Fruit fly (Drosophila melanogaster) whole organism, embryonic: Measurements from ENCODE around the gene cass.

ENCODE experiments used
- Adf1 ChIP-seq: fragments of 200-800 bp; sonication (Bioruptor generic); IDR thresholded peaks from 2 replicates; pipeline ENCODE4 v1.3.6; 2022; ENCODE audit warnings: missing biosample characterization, missing genetic modification characterization
- Bdp1 ChIP-seq: fragments of 200-800 bp; sonication (Bioruptor generic); optimal IDR thresholded peaks from 3 replicates; lab custom pipeline; 2016; ENCODE audit warnings: missing biosample characterization, missing genetic modification characterization
- CG15696 ChIP-seq: fragments of 200-800 bp; sonication (Bioruptor generic); optimal IDR thresholded peaks from 2 replicates; lab custom pipeline; 2019; ENCODE audit warnings: missing biosample characterization, mild to moderate bottlenecking, missing genetic modification characterization, moderate library complexity
- CG1832 ChIP-seq: fragments of 200-800 bp; sonication (Bioruptor generic); optimal IDR thresholded peaks from 2 replicates; lab custom pipeline; 2017; ENCODE audit warnings: missing biosample characterization, mild to moderate bottlenecking, missing genetic modification characterization, inconsistent platforms
- CG18476 ChIP-seq: fragments of 200-800 bp; sonication (Bioruptor generic); optimal IDR thresholded peaks from 2 replicates; lab custom pipeline; 2016; ENCODE audit warnings: missing biosample characterization, mild to moderate bottlenecking, missing genetic modification characterization
- CG18619 ChIP-seq: fragments of 200-800 bp; sonication (Bioruptor generic); optimal IDR thresholded peaks from 3 replicates; lab custom pipeline; 2017; ENCODE audit warnings: missing biosample characterization, mild to moderate bottlenecking, missing genetic modification characterization
- CG2712 ChIP-seq: fragments of 200-800 bp; optimal IDR thresholded peaks from 3 replicates; lab custom pipeline; 2019; ENCODE audit warnings: missing biosample characterization, mild to moderate bottlenecking, missing genetic modification characterization, moderate library complexity
- CG31224 ChIP-seq: fragments of 200-800 bp; sonication (Bioruptor generic); IDR thresholded peaks from 2 replicates; pipeline ENCODE4 v1.3.6; 2022; ENCODE audit warnings: missing biosample characterization, missing genetic modification characterization
- CG3847 ChIP-seq: fragments of 200-800 bp; sonication (Bioruptor generic); IDR thresholded peaks from 2 replicates; pipeline ENCODE4 v1.3.6; 2022; ENCODE audit warnings: missing biosample characterization, missing genetic modification characterization
- CG4360 ChIP-seq: fragments of 200-800 bp; sonication (Bioruptor generic); IDR thresholded peaks from 2 replicates; pipeline ENCODE4 v1.3.6; 2022; ENCODE audit warnings: missing biosample characterization, missing genetic modification characterization
- CG4707 ChIP-seq: fragments of 200-800 bp; sonication (Bioruptor generic); optimal IDR thresholded peaks from 2 replicates; lab custom pipeline; 2018; ENCODE audit warnings: missing biosample characterization, mild to moderate bottlenecking, missing genetic modification characterization, moderate library complexity
- CG6272 ChIP-seq: fragments of 200-800 bp; sonication (Bioruptor generic); IDR thresholded peaks from 2 replicates; pipeline ENCODE4 v1.3.6; 2022; ENCODE audit warnings: missing biosample characterization, missing genetic modification characterization
- CG6654 ChIP-seq: fragments of 200-800 bp; sonication (Bioruptor generic); optimal IDR thresholded peaks from 2 replicates; lab custom pipeline; 2017; ENCODE audit warnings: missing biosample characterization, mild to moderate bottlenecking, missing genetic modification characterization
- Hand ChIP-seq: fragments of 200-800 bp; sonication (Bioruptor generic); optimal IDR thresholded peaks from 2 replicates; lab custom pipeline; 2017; ENCODE audit warnings: mild to moderate bottlenecking, missing biosample characterization, missing genetic modification reagents, missing genetic modification characterization
- Hr3 ChIP-seq: fragments of 200-800 bp; sonication (Bioruptor generic); optimal IDR thresholded peaks from 3 replicates; lab custom pipeline; 2016; ENCODE audit warnings: missing biosample characterization, missing genetic modification characterization
- Nf-YB ChIP-seq: fragments of 200-800 bp; sonication (Bioruptor generic); optimal IDR thresholded peaks from 3 replicates; lab custom pipeline; 2019; ENCODE audit warnings: missing biosample characterization, mild to moderate bottlenecking, missing genetic modification characterization, moderate library complexity
- Oli ChIP-seq: fragments of 200-800 bp; sonication (Bioruptor generic); optimal IDR thresholded peaks from 2 replicates; lab custom pipeline; 2018; ENCODE audit warnings: missing biosample characterization, mild to moderate bottlenecking, missing genetic modification characterization, moderate library complexity
- PHDP ChIP-seq: fragments of 200-800 bp; sonication (Bioruptor generic); optimal IDR thresholded peaks from 3 replicates; lab custom pipeline; 2018; ENCODE audit warnings: missing biosample characterization, mild to moderate bottlenecking, missing genetic modification characterization, moderate library complexity
- Sry-β ChIP-seq: fragments of 200-800 bp; sonication (Bioruptor generic); optimal IDR thresholded peaks from 2 replicates; lab custom pipeline; 2018; ENCODE audit warnings: missing biosample characterization, mild to moderate bottlenecking, missing genetic modification characterization, moderate library complexity
- TFAM ChIP-seq: fragments of 200-800 bp; sonication (Bioruptor generic); optimal IDR thresholded peaks from 2 replicates; lab custom pipeline; 2017; ENCODE audit warnings: missing biosample characterization, missing genetic modification characterization, inconsistent platforms
- Trl ChIP-seq, 3 experiments: fragments of >200 bp in 2 of 3; fragments of 200-800 bp in 1 of 3; sonication (Bioruptor generic) in 1 of 3; optimal IDR thresholded peaks; 2 replicates in 1 of 3; 3 replicates in 2 of 3; lab custom pipeline; 2016 to 2017; ENCODE audit warnings: missing biosample characterization in 1 of 3, missing genetic modification characterization in 1 of 3
- Xbp1 ChIP-seq: fragments of 200-800 bp; sonication (Bioruptor generic); optimal IDR thresholded peaks from 3 replicates; lab custom pipeline; 2016; ENCODE audit warnings: missing biosample characterization, mild to moderate bottlenecking, missing genetic modification characterization
- ci ChIP-seq: fragments of 200-800 bp; sonication (Bioruptor generic); IDR thresholded peaks from 3 replicates; pipeline ENCODE4 v1.3.6; 2022; ENCODE audit warnings: missing biosample characterization, missing genetic modification characterization
- dpn ChIP-seq, 2 experiments: fragments of 200-800 bp; sonication (Bioruptor generic); optimal IDR thresholded peaks; 3 replicates each; lab custom pipeline; 2016; ENCODE audit warnings: missing biosample characterization in 2 of 2, missing genetic modification characterization in 2 of 2
- esg ChIP-seq: fragments of 200-800 bp; sonication (Bioruptor generic); conservative IDR thresholded peaks from 2 replicates; pipeline ENCODE4 v1.3.6; 2022; ENCODE audit warnings: missing biosample characterization, missing genetic modification characterization
- exex ChIP-seq: fragments of 200-800 bp; sonication (Bioruptor generic); optimal IDR thresholded peaks from 4 replicates; lab custom pipeline; 2018; ENCODE audit warnings: missing biosample characterization, mild to moderate bottlenecking, missing genetic modification characterization, moderate library complexity
- gro ChIP-seq: fragments of 200-800 bp; sonication (Bioruptor generic); optimal IDR thresholded peaks from 2 replicates; lab custom pipeline; 2016; ENCODE audit warnings: missing biosample characterization, missing genetic modification characterization
- gsb-n ChIP-seq: fragments of 200-800 bp; sonication (Bioruptor generic); optimal IDR thresholded peaks from 3 replicates; lab custom pipeline; 2018; ENCODE audit warnings: missing biosample characterization, mild to moderate bottlenecking, missing genetic modification characterization
- h ChIP-seq: fragments of >200 bp; optimal IDR thresholded peaks from 2 replicates; lab custom pipeline; 2017
- hb ChIP-seq: fragments of 200-800 bp; sonication (Bioruptor generic); IDR thresholded peaks from 3 replicates; pipeline ENCODE4 v1.3.6; 2022; ENCODE audit warnings: missing biosample characterization, missing genetic modification characterization; ENCODE audit not compliant: partially characterized antibody
- hbn ChIP-seq: fragments of 200-800 bp; sonication (Bioruptor generic); IDR thresholded peaks from 2 replicates; pipeline ENCODE4 v1.3.6; 2022; ENCODE audit warnings: missing biosample characterization, missing genetic modification characterization; ENCODE audit not compliant: partially characterized antibody
- insv ChIP-seq, 2 experiments: fragments of 200-800 bp; sonication (Bioruptor generic); optimal IDR thresholded peaks; 3 replicates each; lab custom pipeline; 2016 to 2018; ENCODE audit warnings: missing biosample characterization in 2 of 2, missing genetic modification characterization in 2 of 2
- kay ChIP-seq: fragments of 200-800 bp; sonication (Bioruptor generic); optimal IDR thresholded peaks from 2 replicates; lab custom pipeline; 2016; ENCODE audit warnings: missing biosample characterization, missing genetic modification characterization
- ken ChIP-seq: fragments of 200-800 bp; sonication (Bioruptor generic); IDR thresholded peaks from 3 replicates; pipeline ENCODE4 v1.3.6; 2022; ENCODE audit warnings: missing biosample characterization, missing genetic modification characterization
- lmd ChIP-seq: fragments of 200-800 bp; sonication (Bioruptor generic); IDR thresholded peaks from 2 replicates; pipeline ENCODE4 v1.3.6; 2022; ENCODE audit warnings: missing biosample characterization, missing genetic modification characterization
- phol ChIP-seq: fragments of 200-800 bp; sonication (Bioruptor generic); optimal IDR thresholded peaks from 3 replicates; lab custom pipeline; 2018; ENCODE audit warnings: missing biosample characterization, mild to moderate bottlenecking, missing genetic modification characterization, moderate library complexity
- tgo ChIP-seq: fragments of 200-800 bp; sonication (Bioruptor generic); IDR thresholded peaks from 3 replicates; pipeline ENCODE4 v1.3.6; 2022; ENCODE audit warnings: missing biosample characterization, missing genetic modification characterization
- tna ChIP-seq: fragments of 200-800 bp; sonication (Bioruptor generic); IDR thresholded peaks from 2 replicates; pipeline ENCODE4 v1.3.6; 2022; ENCODE audit warnings: missing biosample characterization, missing genetic modification characterization; ENCODE audit not compliant: partially characterized antibody
- tup ChIP-seq: fragments of 200-800 bp; sonication (Bioruptor generic); optimal IDR thresholded peaks from 2 replicates; lab custom pipeline; 2016; ENCODE audit warnings: missing biosample characterization, mild to moderate bottlenecking, missing genetic modification characterization, moderate library complexity
- unc-4 ChIP-seq: fragments of 200-800 bp; sonication (Bioruptor generic); IDR thresholded peaks from 2 replicates; pipeline ENCODE4 v1.3.6; 2022; ENCODE audit warnings: missing biosample characterization, missing genetic modification characterization; ENCODE audit not compliant: partially characterized antibody
- vnd ChIP-seq: fragments of 200-800 bp; sonication (Bioruptor generic); IDR thresholded peaks from 3 replicates; pipeline ENCODE4 v1.3.6; 2022; ENCODE audit warnings: missing biosample characterization, missing genetic modification characterization; ENCODE audit not compliant: partially characterized antibody

Gene cass

DNA sequence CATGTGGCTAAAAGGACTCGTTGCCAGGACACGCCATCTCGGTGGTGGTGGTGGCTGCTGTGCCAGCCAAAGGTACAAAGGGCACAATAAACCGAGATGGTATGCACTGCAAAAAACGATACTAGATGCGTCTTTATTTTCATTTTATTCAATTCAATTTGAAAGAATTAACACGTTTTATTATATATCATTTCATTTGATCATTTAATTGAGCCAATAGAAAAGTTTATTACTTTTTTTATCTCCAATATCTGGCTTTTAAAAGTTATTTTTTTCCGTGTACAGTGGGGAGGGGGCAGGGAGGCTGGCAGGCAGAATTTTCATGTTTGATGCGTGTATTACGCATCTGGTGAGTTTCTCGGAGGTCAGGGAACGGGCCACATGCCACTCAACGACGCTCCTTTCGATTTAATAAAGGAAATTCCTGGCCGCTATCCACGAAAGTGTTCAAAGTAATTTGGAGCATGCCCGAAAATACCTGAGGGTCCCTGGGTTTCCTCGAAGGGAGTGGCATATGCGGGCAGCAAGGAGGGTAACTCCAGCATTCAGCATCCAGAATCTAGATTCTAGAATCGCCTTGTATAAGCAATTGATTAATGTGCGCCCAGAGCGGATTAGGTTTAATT, 36.5 kb upstream of the cass start (continued):
- TF ChIP-seq CG4707 (GFP tag; lab: Kevin White, UChicago) (peak; percentile 72), Hand (GFP tag; lab: Kevin White, UChicago) (peak; percentile 83), tup (GFP tag; lab: Kevin White, UChicago) (peak; percentile 67), h (lab: Kevin White, UChicago) (no peak), Hr3 (peak; percentile 86), dpn (GFP tag; optimal IDR thresholded peaks at IDR 0.05; lab: Kevin White, UChicago) (no peak), hbn (GFP tag; lab: Robert Waterston, UW) (no peak), ci (GFP tag; lab: Robert Waterston, UW) (peak; percentile 88), kay (GFP tag; lab: Kevin White, UChicago) (no peak), Bdp1 (GFP tag; lab: Kevin White, UChicago) (peak; percentile 59), Trl (optimal IDR thresholded peaks at IDR 0.05; lab: Kevin White, UChicago) (no peak), Trl (GFP tag; optimal IDR thresholded peaks at IDR 0.05; lab: Kevin White, UChicago) (peak; percentile 74), Adf1 (GFP tag; lab: Robert Waterston, UW) (peak; percentile 44; the same call in 1 of the 2 replicates), exex (tag; lab: Kevin White, UChicago) (peak; percentile 67), ken (GFP tag; lab: Robert Waterston, UW) (peak; percentile 80), Oli (tag; lab: Kevin White, UChicago) (peak; percentile 88), CG1832 (GFP tag; lab: Kevin White, UChicago) (no peak), Sry-β (GFP tag; lab: Kevin White, UChicago) (peak; percentile 39), CG6272 (peak; percentile 77), esg (GFP tag; lab: Robert Waterston, UW) (peak; percentile 72), CG6654 (GFP tag; lab: Kevin White, UChicago) (peak; percentile 63), CG18476 (peak; percentile 82), phol (peak; percentile 92), vnd (GFP tag; lab: Robert Waterston, UW) (no peak), CG15696 (tag; lab: Kevin White, UChicago) (peak; percentile 96), CG18619 (GFP tag; lab: Kevin White, UChicago) (peak; percentile 75), gro (GFP tag; lab: Kevin White, UChicago) (no peak), PHDP (tag; lab: Kevin White, UChicago) (peak; percentile 88), lmd (peak; percentile 87), CG31224 (peak; percentile 57), tna (GFP tag; lab: Robert Waterston, UW) (no peak), Xbp1 (GFP tag; lab: Kevin White, UChicago) (peak; percentile 85), hb (GFP tag; lab: Robert Waterston, UW) (no peak), Nf-YB (peak; percentile 75), CG2712 (peak; percentile 96), insv (GFP tag; optimal IDR thresholded peaks at IDR 0.05; lab: Kevin White, UChicago) (peak in 1 of 2 experiments; percentile 48), CG4360 (GFP tag; lab: Robert Waterston, UW) (peak; percentile 53; the same call in 1 of the 2 replicates), unc-4 (GFP tag; lab: Robert Waterston, UW) (no peak), TFAM (GFP tag; lab: Kevin White, UChicago) (peak; percentile 73), CG3847 (GFP tag; lab: Robert Waterston, UW) (peak; percentile 77), gsb-n (tag; lab: Kevin White, UChicago) (peak; percentile 87), tgo (GFP tag; lab: Robert Waterston, UW) (peak; percentile 86)
